Fruit fly (Drosophila melanogaster): ENCODE measurements around the gene CG13705.

CG13705 gene

dm6 chr3L:4853070-4853469 is 43.6 kb upstream of the CG13705 start:
- TF ChIP-seq spab (GFP tag; optimal IDR thresholded peaks at IDR 0.05) (no peak), svp (GFP tag) (peak; percentile 83)

DNA sequence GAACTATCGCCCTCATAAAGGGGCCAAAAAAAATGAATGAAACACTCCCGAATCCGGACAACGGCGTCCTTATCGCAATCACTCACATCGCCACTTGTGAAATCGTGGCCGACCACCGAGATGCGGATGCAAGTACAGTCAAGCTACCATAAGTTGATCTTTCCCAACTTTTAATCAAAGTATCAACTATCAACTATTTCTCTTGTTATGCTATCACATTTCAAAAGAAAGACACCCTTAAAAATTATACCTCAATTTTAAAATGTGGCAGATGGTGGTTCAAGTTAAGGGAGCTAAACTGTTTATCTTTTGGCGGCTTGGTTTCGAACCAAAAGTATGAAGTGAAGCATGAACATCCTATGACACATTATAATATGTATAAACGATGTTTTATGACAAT is 42.5 kb upstream of the CG13705 start:
- peak; percentile 19 for TF ChIP-seq cyc (GFP tag; optimal IDR thresholded peaks at IDR 0.05)
- TF ChIP-seq svp (GFP tag) = peak; percentile 93
- TF ChIP-seq CG16779 (tag; optimal IDR thresholded peaks at IDR 0.05) = no peak
- peak; percentile 10 for TF ChIP-seq CG6792 (GFP tag; optimal IDR thresholded peaks at IDR 0.05)
- TF ChIP-seq CG31627 (GFP tag; optimal IDR thresholded peaks at IDR 0.05) = peak; percentile 17
- TF ChIP-seq Lpt (GFP tag; optimal IDR thresholded peaks at IDR 0.05) = no peak
- TF ChIP-seq Hr39 (GFP tag; optimal IDR thresholded peaks at IDR 0.05) = peak; percentile 37
- TF ChIP-seq Blimp-1 (GFP tag; optimal IDR thresholded peaks at IDR 0.05) = no peak
- peak; percentile 68 for TF ChIP-seq Eip78C (GFP tag)
- TF ChIP-seq Sox15 (GFP tag; optimal IDR thresholded peaks at IDR 0.05) = no peak
- peak; percentile 0 for TF ChIP-seq Met (GFP tag; optimal IDR thresholded peaks at IDR 0.05)
- peak; percentile 12 for TF ChIP-seq lz (GFP tag; optimal IDR thresholded peaks at IDR 0.05)
- no peak for TF ChIP-seq vri (GFP tag; optimal IDR thresholded peaks at IDR 0.05)
- TF ChIP-seq topi (GFP tag; optimal IDR thresholded peaks at IDR 0.05) = peak; percentile 25
- peak; percentile 13 for TF ChIP-seq Smox (GFP tag; optimal IDR thresholded peaks at IDR 0.05)
- no peak for TF ChIP-seq Gug (GFP tag; IDR thresholded peaks at IDR 0.05)

DNA sequence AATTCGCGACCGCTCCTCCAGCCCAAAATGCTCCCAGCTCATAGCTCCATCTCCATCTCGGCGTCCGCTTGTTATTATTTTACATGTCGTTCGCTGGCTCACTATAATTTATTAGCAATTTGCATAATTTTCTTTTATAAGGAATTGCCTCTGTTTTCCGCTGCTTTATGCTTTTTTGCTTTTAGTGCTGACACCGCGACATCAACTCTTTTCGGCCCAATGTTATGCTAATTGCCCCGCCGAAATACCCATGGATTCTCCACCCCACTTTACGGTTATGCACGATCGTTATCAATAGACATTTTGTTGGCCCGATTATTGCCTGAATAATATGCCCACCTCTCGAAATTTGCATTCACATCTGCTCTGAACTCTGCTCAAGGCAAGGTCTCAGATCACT is 41.5 kb upstream of the CG13705 start:
- TF ChIP-seq ss (GFP tag; optimal IDR thresholded peaks at IDR 0.05) (no peak), CG10631 (GFP tag; optimal IDR thresholded peaks at IDR 0.05) (no peak), acj6 (GFP tag; optimal IDR thresholded peaks at IDR 0.05) (no peak)

DNA sequence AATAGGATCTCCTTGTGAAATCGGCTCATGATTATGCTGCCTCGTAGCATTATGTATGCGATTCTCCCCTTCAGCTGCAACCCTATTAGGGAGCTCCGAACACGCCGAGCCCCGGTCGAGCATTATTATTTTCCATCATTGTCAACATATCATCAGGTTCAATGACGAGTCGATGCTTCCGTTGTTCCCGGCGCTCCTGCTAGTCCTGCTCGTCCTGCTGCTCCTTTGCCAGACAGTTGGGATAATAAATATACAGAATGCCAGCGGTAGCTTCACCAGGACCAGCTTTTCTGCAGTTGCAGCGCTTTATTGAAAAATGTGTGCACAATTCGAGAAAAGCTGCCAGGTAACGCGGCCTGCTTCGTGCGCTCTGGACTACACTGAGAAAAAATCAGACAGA is 36.3 kb upstream of the CG13705 start, which contains the start of gene CG32235:
CG32235 (minus strand) TSS at position 101 of the 400 bp plus-strand sequence.
- no peak for TF ChIP-seq achi (GFP tag; optimal IDR thresholded peaks at IDR 0.05)
- TF ChIP-seq pdm3 (GFP tag; optimal IDR thresholded peaks at IDR 0.05) = no peak
- TF ChIP-seq salr (GFP tag; optimal IDR thresholded peaks at IDR 0.05) = no peak
- no peak for TF ChIP-seq Sox102F (GFP tag; optimal IDR thresholded peaks at IDR 0.05)
- TF ChIP-seq CG31627 (GFP tag; optimal IDR thresholded peaks at IDR 0.05) = no peak
- no peak for TF ChIP-seq CG6854 (GFP tag; optimal IDR thresholded peaks at IDR 0.05)
- TF ChIP-seq Blimp-1 (GFP tag; optimal IDR thresholded peaks at IDR 0.05) = no peak
- TF ChIP-seq Hr39 (GFP tag; optimal IDR thresholded peaks at IDR 0.05) = no peak
- TF ChIP-seq Hr38 (GFP tag; optimal IDR thresholded peaks at IDR 0.05) = no peak
- TF ChIP-seq CG10669 (GFP tag; optimal IDR thresholded peaks at IDR 0.05) = no peak
- TF ChIP-seq Ets96B (tag; optimal IDR thresholded peaks at IDR 0.05) = no peak
- TF ChIP-seq CG11762 (GFP tag; optimal IDR thresholded peaks at IDR 0.05; ENCODE audit: insufficient read depth) = no peak
- TF ChIP-seq CG11294 (GFP tag; IDR thresholded peaks at IDR 0.05) = no peak
- no peak for TF ChIP-seq CG9139 (GFP tag; optimal IDR thresholded peaks at IDR 0.05)
- TF ChIP-seq CG6808 (GFP tag; optimal IDR thresholded peaks at IDR 0.05) = no peak
- no peak for TF ChIP-seq Ets21C (GFP tag; optimal IDR thresholded peaks at IDR 0.05)
- no peak for TF ChIP-seq CG15336 (GFP tag; IDR thresholded peaks at IDR 0.05)
- no peak for TF ChIP-seq CG3032 (tag; optimal IDR thresholded peaks at IDR 0.05)

DNA sequence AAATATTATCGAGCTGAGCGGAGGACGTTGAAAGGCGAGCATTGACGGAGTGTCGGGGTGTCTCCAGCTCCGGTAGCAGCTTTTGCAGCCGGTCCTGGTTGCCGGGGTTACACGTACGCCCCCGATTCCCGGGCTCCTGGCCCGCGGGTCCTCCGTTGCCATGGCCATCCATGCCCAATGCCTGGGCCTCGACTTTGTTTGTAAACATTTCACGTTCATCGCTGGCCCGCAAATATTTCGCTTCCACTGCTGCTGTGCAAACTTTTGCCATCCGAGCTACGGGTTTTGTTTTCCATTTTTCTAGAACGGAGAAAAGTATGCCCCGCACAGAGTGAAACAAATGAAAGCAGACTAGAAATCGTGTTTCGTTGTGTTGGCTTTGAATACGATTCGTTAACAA is 35.7 kb upstream of the CG13705 start, which contains the start of gene Dnah3:
Dnah3 (plus strand) TSS at position 301 of the 400 bp plus-strand sequence.
- TF ChIP-seq Met (GFP tag; optimal IDR thresholded peaks at IDR 0.05) = no peak
- TF ChIP-seq CG15336 (GFP tag; IDR thresholded peaks at IDR 0.05) = no peak
- TF ChIP-seq CG11902 (GFP tag; optimal IDR thresholded peaks at IDR 0.05) = no peak
- TF ChIP-seq CG7368 (GFP tag; optimal IDR thresholded peaks at IDR 0.05) = no peak
- no peak for TF ChIP-seq CG16779 (tag; optimal IDR thresholded peaks at IDR 0.05)
- no peak for TF ChIP-seq Gug (GFP tag; IDR thresholded peaks at IDR 0.05)
- no peak for TF ChIP-seq CG6163 (GFP tag; IDR thresholded peaks at IDR 0.05)
- TF ChIP-seq CG8319 (GFP tag; optimal IDR thresholded peaks at IDR 0.05) = no peak
- no peak for TF ChIP-seq fkh (GFP tag; optimal IDR thresholded peaks at IDR 0.05)
- TF ChIP-seq OdsH (GFP tag; optimal IDR thresholded peaks at IDR 0.05) = no peak
- no peak for TF ChIP-seq Sox14 (GFP tag; optimal IDR thresholded peaks at IDR 0.05)
- TF ChIP-seq esn (GFP tag; optimal IDR thresholded peaks at IDR 0.05) = no peak

Data from whole organism, prepupa.